Worm (Caenorhabditis elegans) whole organism, L1 larva: ENCODE measurements around the gene lido-17.
A peak's percentile ranks its signal among the peaks of the same experiment; 100 is the strongest.

ENCODE experiments used
- C04F5.9 ChIP-seq: sonication (generic microtip); optimal IDR thresholded peaks from 2 replicates; lab custom pipeline; 2016; ENCODE audit warnings: missing genetic modification characterization, missing compliant biosample characterization
- aha-1 ChIP-seq: fragments of 150-350 bp; optimal IDR thresholded peaks from 2 replicates; lab custom pipeline; 2014; ENCODE audit warnings: missing biosample characterization, missing genetic modification characterization
- aly-2 ChIP-seq: fragments of 150-350 bp; optimal IDR thresholded peaks from 2 replicates; lab custom pipeline; 2014; ENCODE audit warnings: missing biosample characterization, missing genetic modification characterization
- ceh-8 ChIP-seq: fragments of 200-800 bp; sonication (Bioruptor generic); optimal IDR thresholded peaks from 2 replicates; lab custom pipeline; 2018; ENCODE audit warnings: mild to moderate bottlenecking, missing genetic modification characterization, moderate library complexity, missing compliant biosample characterization
- ceh-82 ChIP-seq, 3 experiments: fragments of 150-350 bp in 1 of 3; sonication (generic microtip) in 2 of 3; optimal IDR thresholded peaks; 2 replicates each; lab custom pipeline; 2014 to 2017; ENCODE audit warnings: missing biosample characterization in 3 of 3, missing genetic modification characterization in 3 of 3
- ceh-88 ChIP-seq: fragments of 200-800 bp; sonication (Bioruptor generic); IDR thresholded peaks from 2 replicates; pipeline ENCODE4 v1.3.6; 2022; ENCODE audit warnings: missing genetic modification characterization, missing compliant biosample characterization
- dpl-1 ChIP-seq, 3 experiments: fragments of 150-350 bp in 2 of 3; sonication (generic microtip) in 1 of 3; optimal IDR thresholded peaks; 2 replicates each; lab custom pipeline; 2014 to 2017; ENCODE audit warnings: missing biosample characterization in 3 of 3, missing genetic modification characterization in 3 of 3, missing genetic modification reagents in 3 of 3
- dsc-1 ChIP-seq: sonication (generic microtip); optimal IDR thresholded peaks from 2 replicates; lab custom pipeline; 2016; ENCODE audit warnings: mild to moderate bottlenecking, missing genetic modification characterization, missing compliant biosample characterization
- efl-3 ChIP-seq: fragments of 200-800 bp; sonication (Bioruptor generic); optimal IDR thresholded peaks from 2 replicates; lab custom pipeline; 2018; ENCODE audit warnings: mild to moderate bottlenecking, missing genetic modification characterization, missing compliant biosample characterization
- egl-13 ChIP-seq: sonication (generic microtip); optimal IDR thresholded peaks from 2 replicates; lab custom pipeline; 2016; ENCODE audit warnings: missing genotype, missing genetic modification reagents, missing genetic modification characterization, missing compliant biosample characterization
- elt-2 ChIP-seq: sonication (generic microtip); optimal IDR thresholded peaks from 2 replicates; lab custom pipeline; 2016; ENCODE audit warnings: missing genetic modification characterization, mild to moderate bottlenecking, inconsistent platforms, missing compliant biosample characterization, missing genetic modification reagents
- ets-5 ChIP-seq: fragments of 200-800 bp; sonication (Bioruptor generic); IDR thresholded peaks from 2 replicates; pipeline ENCODE4 v1.3.6; 2022; ENCODE audit warnings: missing genetic modification characterization, missing compliant biosample characterization
- fkh-4 ChIP-seq: sonication (generic microtip); optimal IDR thresholded peaks from 2 replicates; lab custom pipeline; 2016; ENCODE audit warnings: missing compliant biosample characterization, missing genetic modification characterization, borderline replicate concordance
- fkh-8 ChIP-seq: sonication (generic microtip); optimal IDR thresholded peaks from 2 replicates; lab custom pipeline; 2016; ENCODE audit warnings: mild to moderate bottlenecking, missing genetic modification characterization, missing compliant biosample characterization
- fos-1 ChIP-seq: fragments of 150-350 bp; optimal IDR thresholded peaks from 2 replicates; lab custom pipeline; 2014; ENCODE audit warnings: missing biosample characterization, missing genetic modification characterization
- grh-1 ChIP-seq: fragments of 200-800 bp; sonication (Bioruptor generic); IDR thresholded peaks from 2 replicates; pipeline ENCODE4 v1.3.6; 2022; ENCODE audit warnings: missing genetic modification reagents, missing genetic modification characterization, missing compliant biosample characterization
- hlh-17 ChIP-seq: fragments of 200-800 bp; sonication (Bioruptor generic); optimal IDR thresholded peaks from 2 replicates; lab custom pipeline; 2018; ENCODE audit warnings: missing genetic modification characterization, mild to moderate bottlenecking, missing compliant biosample characterization, moderate library complexity, borderline replicate concordance
- hpl-2 ChIP-seq: fragments of 150-350 bp; optimal IDR thresholded peaks from 2 replicates; lab custom pipeline; 2014; ENCODE audit warnings: missing biosample characterization, missing genetic modification reagents, missing genetic modification characterization
- irx-1 ChIP-seq: sonication (generic microtip); optimal IDR thresholded peaks from 2 replicates; lab custom pipeline; 2016; ENCODE audit warnings: missing genetic modification characterization, missing compliant biosample characterization
- isw-1 ChIP-seq: fragments of 200-800 bp; sonication (Bioruptor generic); IDR thresholded peaks from 2 replicates; pipeline ENCODE4 v1.3.6; 2022; ENCODE audit warnings: missing genetic modification characterization, missing compliant biosample characterization
- jun-1 ChIP-seq: fragments of 150-350 bp; optimal IDR thresholded peaks from 2 replicates; lab custom pipeline; 2014; ENCODE audit warnings: missing biosample characterization, missing genetic modification reagents, missing genetic modification characterization
- lin-13 ChIP-seq: fragments of 150-350 bp; optimal IDR thresholded peaks from 2 replicates; lab custom pipeline; 2014; ENCODE audit warnings: missing biosample characterization, missing genetic modification reagents, missing genetic modification characterization
- lin-15B ChIP-seq: fragments of 150-350 bp; sonication (generic microtip); optimal IDR thresholded peaks from 3 replicates; lab custom pipeline; 2014; ENCODE audit warnings: missing biosample characterization, missing genetic modification characterization
- lin-39 ChIP-seq: fragments of 150-350 bp; optimal IDR thresholded peaks from 2 replicates; lab custom pipeline; 2014; ENCODE audit warnings: missing biosample characterization, missing genetic modification reagents, missing genetic modification characterization
- lir-3 ChIP-seq: sonication (generic microtip); optimal IDR thresholded peaks from 2 replicates; lab custom pipeline; 2016; ENCODE audit warnings: mild to moderate bottlenecking, missing genetic modification characterization, moderate library complexity, missing compliant biosample characterization; ENCODE audit not compliant: poor library complexity
- mab-9 ChIP-seq: fragments of 200-800 bp; sonication (Bioruptor generic); IDR thresholded peaks from 2 replicates; pipeline ENCODE4 v1.3.6; 2022; ENCODE audit warnings: missing genetic modification reagents, missing genetic modification characterization, missing compliant biosample characterization
- mef-2 ChIP-seq: fragments of 150-350 bp; optimal IDR thresholded peaks from 2 replicates; lab custom pipeline; 2014; ENCODE audit warnings: missing biosample characterization, missing genetic modification characterization
- mep-1 ChIP-seq: fragments of 150-350 bp; optimal IDR thresholded peaks from 2 replicates; lab custom pipeline; 2014; ENCODE audit warnings: missing biosample characterization, missing genetic modification characterization
- nhr-12 ChIP-seq: sonication (generic microtip); optimal IDR thresholded peaks from 2 replicates; lab custom pipeline; 2017; ENCODE audit warnings: missing biosample characterization, missing genetic modification characterization
- nhr-19 ChIP-seq: fragments of 200-800 bp; sonication (Bioruptor generic); conservative IDR thresholded peaks from 2 replicates; pipeline ENCODE4 v1.3.6; 2022; ENCODE audit warnings: missing genetic modification characterization, missing compliant biosample characterization
- nhr-20 ChIP-seq: sonication (generic microtip); optimal IDR thresholded peaks from 2 replicates; lab custom pipeline; 2016; ENCODE audit warnings: mild to moderate bottlenecking, missing genetic modification characterization, missing compliant biosample characterization
- nhr-237 ChIP-seq: fragments of 150-350 bp; optimal IDR thresholded peaks from 2 replicates; lab custom pipeline; 2014; ENCODE audit warnings: missing biosample characterization, missing genetic modification characterization
- nhr-28 ChIP-seq: fragments of 150-350 bp; optimal IDR thresholded peaks from 2 replicates; lab custom pipeline; 2014; ENCODE audit warnings: missing biosample characterization, missing genetic modification characterization
- nhr-47 ChIP-seq: sonication (generic microtip); optimal IDR thresholded peaks from 2 replicates; lab custom pipeline; 2016; ENCODE audit warnings: mild to moderate bottlenecking, missing genetic modification characterization, moderate library complexity, missing compliant biosample characterization
- nhr-71 ChIP-seq: sonication (generic microtip); optimal IDR thresholded peaks from 2 replicates; lab custom pipeline; 2016; ENCODE audit warnings: mild to moderate bottlenecking, missing genetic modification characterization, moderate library complexity, missing compliant biosample characterization
- nhr-76 ChIP-seq: sonication (generic microtip); optimal IDR thresholded peaks from 2 replicates; lab custom pipeline; 2017; ENCODE audit warnings: missing biosample characterization, missing genetic modification characterization
- pax-3 ChIP-seq: fragments of 200-800 bp; sonication (Bioruptor generic); optimal IDR thresholded peaks from 2 replicates; lab custom pipeline; 2018; ENCODE audit warnings: mild to moderate bottlenecking, missing genetic modification characterization, moderate library complexity, missing compliant biosample characterization
- rnt-1 ChIP-seq: sonication (generic microtip); optimal IDR thresholded peaks from 2 replicates; lab custom pipeline; 2016; ENCODE audit warnings: mild to moderate bottlenecking, missing genetic modification characterization, moderate library complexity, missing compliant biosample characterization
- skn-1 ChIP-seq: fragments of 150-350 bp; optimal IDR thresholded peaks from 2 replicates; lab custom pipeline; 2014; ENCODE audit warnings: missing biosample characterization, missing genetic modification characterization
- snpc-4 ChIP-seq: fragments of 150-350 bp; optimal IDR thresholded peaks from 2 replicates; lab custom pipeline; 2014; ENCODE audit warnings: missing biosample characterization, missing genetic modification characterization
- sox-4 ChIP-seq: sonication (generic microtip); optimal IDR thresholded peaks from 2 replicates; lab custom pipeline; 2016; ENCODE audit warnings: missing genetic modification characterization, missing compliant biosample characterization
- sptf-1 ChIP-seq: fragments of 150-350 bp; optimal IDR thresholded peaks from 2 replicates; lab custom pipeline; 2014; ENCODE audit warnings: missing biosample characterization, missing genetic modification characterization
- swsn-7 ChIP-seq: sonication (generic microtip); optimal IDR thresholded peaks from 2 replicates; lab custom pipeline; 2016; ENCODE audit warnings: missing genetic modification characterization, missing compliant biosample characterization
- tlp-1 ChIP-seq: fragments of 150-350 bp; optimal IDR thresholded peaks from 2 replicates; lab custom pipeline; 2014; ENCODE audit warnings: missing biosample characterization, missing genetic modification characterization
- unc-130 ChIP-seq: fragments of 150-350 bp; optimal IDR thresholded peaks from 2 replicates; lab custom pipeline; 2017; ENCODE audit warnings: missing biosample characterization, missing genetic modification characterization, inconsistent platforms
- unc-62 ChIP-seq: fragments of 150-350 bp; optimal IDR thresholded peaks from 2 replicates; lab custom pipeline; 2014; ENCODE audit warnings: missing biosample characterization, missing genetic modification reagents, missing genetic modification characterization
- unc-86 ChIP-seq: sonication (generic microtip); optimal IDR thresholded peaks from 2 replicates; lab custom pipeline; 2016; ENCODE audit warnings: missing genetic modification characterization, missing compliant biosample characterization
- unc-98 ChIP-seq: fragments of 200-800 bp; sonication (Bioruptor generic); IDR thresholded peaks from 2 replicates; pipeline ENCODE4 v1.3.6; 2022; ENCODE audit warnings: missing genetic modification characterization, missing compliant biosample characterization
- xbp-1 ChIP-seq: sonication (generic microtip); optimal IDR thresholded peaks from 2 replicates; lab custom pipeline; 2016; ENCODE audit warnings: missing genetic modification characterization, missing compliant biosample characterization
- zag-1 ChIP-seq: fragments of 150-350 bp; optimal IDR thresholded peaks from 2 replicates; lab custom pipeline; 2014; ENCODE audit warnings: missing biosample characterization, missing genetic modification characterization
- ztf-11 ChIP-seq, 2 experiments: sonication (generic microtip); optimal IDR thresholded peaks; 2 replicates each; lab custom pipeline; 2016 to 2017; ENCODE audit warnings: missing genetic modification characterization in 2 of 2, missing biosample characterization in 1 of 2, missing compliant biosample characterization in 1 of 2

lido-17 gene

DNA sequence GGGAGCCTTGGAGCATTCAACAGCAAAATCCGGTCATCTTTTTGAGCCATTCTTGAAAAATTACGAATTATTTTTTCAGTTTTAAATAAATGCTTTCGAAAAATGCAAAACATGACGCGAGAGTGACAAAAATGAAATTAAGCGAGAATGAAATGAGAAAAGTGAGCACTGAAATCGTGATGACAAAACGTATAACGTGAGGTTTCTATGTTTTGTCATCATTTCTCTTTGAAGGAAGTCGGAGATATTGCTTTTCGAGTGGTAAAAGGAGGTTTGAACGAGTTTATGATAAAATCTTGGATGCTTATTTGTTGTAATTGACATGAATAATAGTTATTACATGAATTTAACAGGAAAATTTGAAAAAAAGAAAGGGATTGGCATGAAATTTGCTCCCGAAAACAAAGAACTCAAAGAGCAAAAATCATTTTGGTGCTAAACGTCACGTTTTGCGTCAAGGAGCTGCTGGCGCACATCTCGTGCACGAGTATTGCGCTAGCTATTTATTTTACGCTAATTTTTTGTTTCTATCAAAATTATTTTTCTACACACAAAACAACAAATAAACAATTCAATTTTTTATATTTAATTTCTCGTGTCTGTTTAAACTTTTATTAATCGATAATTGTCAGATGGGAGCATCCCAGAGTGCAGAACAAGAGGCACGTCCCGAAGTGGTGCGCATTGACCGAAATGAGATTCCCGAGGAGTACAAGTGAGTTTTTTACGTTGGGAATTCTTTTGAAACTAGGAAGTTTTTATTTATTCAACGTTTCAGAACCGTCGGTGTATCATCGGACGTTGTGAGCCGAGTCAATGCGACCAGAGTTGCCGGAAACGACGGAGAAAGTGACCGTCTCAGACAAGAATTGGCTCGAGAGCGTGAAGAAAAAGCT lies 24.0 kb upstream of the lido-17 start, which contains the start of the genes gss-1 and chch-3 (continued):
- peak; percentile 22 for TF ChIP-seq aly-2 (tag; lab: Kevin White, UChicago)
- TF ChIP-seq nhr-28 (tag; lab: Kevin White, UChicago), result no peak
- TF ChIP-seq ceh-8, result peak; percentile 24
- TF ChIP-seq aha-1 (tag; lab: Kevin White, UChicago), result no peak
- TF ChIP-seq lir-3 (tag; lab: Kevin White, UChicago), result no peak
- peak; percentile 42 for TF ChIP-seq fkh-8 (tag; lab: Kevin White, UChicago)
- TF ChIP-seq nhr-76 (tag; lab: Kevin White, UChicago), result no peak
- no peak for TF ChIP-seq dsc-1 (tag; lab: Kevin White, UChicago)
- peak; percentile 80 for TF ChIP-seq nhr-71 (tag; lab: Kevin White, UChicago)
- no peak for TF ChIP-seq mef-2 (tag; lab: Kevin White, UChicago)
- peak; percentile 65 for TF ChIP-seq xbp-1 (tag; lab: Kevin White, UChicago)
- peak; percentile 33 for TF ChIP-seq egl-13 (tag; lab: Kevin White, UChicago)
- no peak for TF ChIP-seq sptf-1 (tag; lab: Kevin White, UChicago)
- TF ChIP-seq jun-1 (tag; lab: Kevin White, UChicago), result no peak
- TF ChIP-seq ceh-82 (tag; optimal IDR thresholded peaks at IDR 0.05; lab: Kevin White, UChicago), result peak; percentile 55 to 67 (median 67)
- no peak for TF ChIP-seq ceh-88 (GFP tag; lab: Robert Waterston, UW)
- TF ChIP-seq tlp-1 (tag; lab: Kevin White, UChicago), result no peak
- TF ChIP-seq lin-39 (tag; lab: Kevin White, UChicago), result peak; percentile 49
- TF ChIP-seq ets-5 (GFP tag; lab: Robert Waterston, UW), result no peak
- TF ChIP-seq nhr-47 (tag; lab: Kevin White, UChicago), result peak; percentile 74
- TF ChIP-seq unc-130 (tag; lab: Kevin White, UChicago), result peak; percentile 39
- no peak for TF ChIP-seq nhr-237
- TF ChIP-seq snpc-4 (tag; lab: Kevin White, UChicago), result peak; percentile 46
- TF ChIP-seq ztf-11 (tag; optimal IDR thresholded peaks at IDR 0.05; lab: Kevin White, UChicago), result no peak
- TF ChIP-seq swsn-7 (tag; lab: Kevin White, UChicago), result peak; percentile 66
- peak; percentile 48 for TF ChIP-seq lin-15B
- TF ChIP-seq nhr-20 (tag; lab: Kevin White, UChicago), result peak; percentile 80
- TF ChIP-seq lin-13 (GFP tag; lab: Kevin White, UChicago), result peak; percentile 42
- TF ChIP-seq C04F5.9 (tag; lab: Kevin White, UChicago), result peak; percentile 24
- peak; percentile 49; the same call in 1 of the 2 replicates for TF ChIP-seq grh-1 (GFP tag; lab: Robert Waterston, UW)
- TF ChIP-seq pax-3 (tag; lab: Kevin White, UChicago), result no peak
- TF ChIP-seq unc-98 (GFP tag; lab: Robert Waterston, UW), result no peak
- TF ChIP-seq efl-3 (GFP tag; lab: Kevin White, UChicago), result no peak
- no peak for TF ChIP-seq zag-1 (tag; lab: Kevin White, UChicago)
- TF ChIP-seq rnt-1 (tag; lab: Kevin White, UChicago), result peak; percentile 79
- TF ChIP-seq elt-2 (tag; lab: Kevin White, UChicago), result peak; percentile 4
- peak; percentile 77 for TF ChIP-seq nhr-19 (GFP tag; lab: Robert Waterston, UW)
- no peak for TF ChIP-seq nhr-12
- no peak for TF ChIP-seq hpl-2 (GFP tag; lab: Kevin White, UChicago)
- TF ChIP-seq mep-1 (tag; lab: Kevin White, UChicago), result peak; percentile 78
- TF ChIP-seq hlh-17 (GFP tag; lab: Kevin White, UChicago), result no peak
- TF ChIP-seq mab-9 (GFP tag; lab: Robert Waterston, UW), result no peak
- TF ChIP-seq fos-1 (tag; lab: Kevin White, UChicago), result no peak
- no peak for TF ChIP-seq irx-1
- peak; percentile 21 for TF ChIP-seq unc-86 (tag; lab: Kevin White, UChicago)
- TF ChIP-seq dpl-1 (GFP tag; optimal IDR thresholded peaks at IDR 0.05; lab: Kevin White, UChicago), result peak; percentile 44 to 77 (median 75)
- peak; percentile 63 for TF ChIP-seq isw-1 (GFP tag; lab: Robert Waterston, UW)
- TF ChIP-seq skn-1, result peak; percentile 68
- TF ChIP-seq unc-62 (GFP tag; lab: Kevin White, UChicago), result no peak
- no peak for TF ChIP-seq fkh-4 (tag; lab: Kevin White, UChicago)
- TF ChIP-seq sox-4, result no peak
